Worm (Caenorhabditis elegans) whole organism, L1 larva: ENCODE results near the gene str-230.

Experiments
- F16B12.6 ChIP-seq: fragments of 150-350 bp; optimal IDR thresholded peaks from 2 replicates; lab custom pipeline; 2014; ENCODE audit warnings: missing biosample characterization, missing genetic modification characterization
- Y116A8C.19 ChIP-seq: sonication (generic microtip); optimal IDR thresholded peaks from 2 replicates; lab custom pipeline; 2016; ENCODE audit warnings: missing compliant biosample characterization, missing genetic modification characterization, borderline replicate concordance
- aly-2 ChIP-seq: fragments of 150-350 bp; optimal IDR thresholded peaks from 2 replicates; lab custom pipeline; 2014; ENCODE audit warnings: missing biosample characterization, missing genetic modification characterization
- ama-1 ChIP-seq: fragments of 150-350 bp; optimal IDR thresholded peaks from 2 replicates; lab custom pipeline; 2014
- blmp-1 ChIP-seq: fragments of 150-350 bp; optimal IDR thresholded peaks from 2 replicates; lab custom pipeline; 2014; ENCODE audit warnings: missing biosample characterization, missing genetic modification characterization
- ceh-63 ChIP-seq: fragments of 200-800 bp; sonication (Bioruptor generic); optimal IDR thresholded peaks from 2 replicates; lab custom pipeline; 2018; ENCODE audit warnings: mild to moderate bottlenecking, missing genetic modification characterization, missing compliant biosample characterization
- ceh-8 ChIP-seq: fragments of 200-800 bp; sonication (Bioruptor generic); optimal IDR thresholded peaks from 2 replicates; lab custom pipeline; 2018; ENCODE audit warnings: mild to moderate bottlenecking, missing genetic modification characterization, moderate library complexity, missing compliant biosample characterization
- ceh-88 ChIP-seq: fragments of 200-800 bp; sonication (Bioruptor generic); IDR thresholded peaks from 2 replicates; pipeline ENCODE4 v1.3.6; 2022; ENCODE audit warnings: missing genetic modification characterization, missing compliant biosample characterization
- ceh-90 ChIP-seq: sonication (generic microtip); optimal IDR thresholded peaks from 2 replicates; lab custom pipeline; 2016; ENCODE audit warnings: missing genetic modification characterization, missing compliant biosample characterization
- dpl-1 ChIP-seq, 3 experiments: fragments of 150-350 bp in 2 of 3; sonication (generic microtip) in 1 of 3; optimal IDR thresholded peaks; 2 replicates each; lab custom pipeline; 2014 to 2017; ENCODE audit warnings: missing biosample characterization in 3 of 3, missing genetic modification characterization in 3 of 3, missing genetic modification reagents in 3 of 3
- dsc-1 ChIP-seq: sonication (generic microtip); optimal IDR thresholded peaks from 2 replicates; lab custom pipeline; 2016; ENCODE audit warnings: mild to moderate bottlenecking, missing genetic modification characterization, missing compliant biosample characterization
- efl-1 ChIP-seq, 4 experiments: fragments of 150-350 bp; optimal IDR thresholded peaks in 3 of 4; peaks in 1 of 4; 1 replicate in 1 of 4; 2 replicates in 3 of 4; lab custom pipeline; 2014; ENCODE audit warnings: missing biosample characterization in 2 of 4, missing genetic modification characterization in 2 of 4, missing genetic modification reagents in 2 of 4
- elt-3 ChIP-seq, 6 experiments: fragments of 150-350 bp in 1 of 6; sonication (generic microtip); optimal IDR thresholded peaks; 2 replicates each; lab custom pipeline; 2017 to 2018; ENCODE audit warnings: missing biosample characterization in 6 of 6, missing genetic modification characterization in 6 of 6, inconsistent platforms in 1 of 6
- fkh-8 ChIP-seq: sonication (generic microtip); optimal IDR thresholded peaks from 2 replicates; lab custom pipeline; 2016; ENCODE audit warnings: mild to moderate bottlenecking, missing genetic modification characterization, missing compliant biosample characterization
- fos-1 ChIP-seq: fragments of 150-350 bp; optimal IDR thresholded peaks from 2 replicates; lab custom pipeline; 2014; ENCODE audit warnings: missing biosample characterization, missing genetic modification characterization
- hlh-4 ChIP-seq: sonication (generic microtip); optimal IDR thresholded peaks from 2 replicates; lab custom pipeline; 2016; ENCODE audit warnings: mild to moderate bottlenecking, missing genetic modification characterization, missing compliant biosample characterization
- lin-14 ChIP-seq: fragments of 200-800 bp; sonication (Bioruptor generic); optimal IDR thresholded peaks from 2 replicates; lab custom pipeline; 2018; ENCODE audit warnings: mild to moderate bottlenecking, missing genetic modification characterization, moderate library complexity, missing compliant biosample characterization
- lin-15B ChIP-seq: fragments of 150-350 bp; sonication (generic microtip); optimal IDR thresholded peaks from 3 replicates; lab custom pipeline; 2014; ENCODE audit warnings: missing biosample characterization, missing genetic modification characterization
- lin-35 ChIP-seq, 2 experiments: fragments of 150-350 bp; optimal IDR thresholded peaks; 2 replicates each; lab custom pipeline; 2014; ENCODE audit warnings: missing biosample characterization in 2 of 2, missing genetic modification characterization in 2 of 2, missing genetic modification reagents in 2 of 2
- lir-3 ChIP-seq: sonication (generic microtip); optimal IDR thresholded peaks from 2 replicates; lab custom pipeline; 2016; ENCODE audit warnings: mild to moderate bottlenecking, missing genetic modification characterization, moderate library complexity, missing compliant biosample characterization; ENCODE audit not compliant: poor library complexity
- mdl-1 ChIP-seq, 2 experiments: fragments of 150-350 bp; optimal IDR thresholded peaks; 2 replicates each; lab custom pipeline; 2014 to 2017; ENCODE audit warnings: missing biosample characterization in 2 of 2, missing genetic modification characterization in 2 of 2, inconsistent platforms in 1 of 2
- mep-1 ChIP-seq: fragments of 150-350 bp; optimal IDR thresholded peaks from 2 replicates; lab custom pipeline; 2014; ENCODE audit warnings: missing biosample characterization, missing genetic modification characterization
- nhr-20 ChIP-seq: sonication (generic microtip); optimal IDR thresholded peaks from 2 replicates; lab custom pipeline; 2016; ENCODE audit warnings: mild to moderate bottlenecking, missing genetic modification characterization, missing compliant biosample characterization
- nhr-47 ChIP-seq: sonication (generic microtip); optimal IDR thresholded peaks from 2 replicates; lab custom pipeline; 2016; ENCODE audit warnings: mild to moderate bottlenecking, missing genetic modification characterization, moderate library complexity, missing compliant biosample characterization
- nhr-77 ChIP-seq: fragments of 150-350 bp; optimal IDR thresholded peaks from 2 replicates; lab custom pipeline; 2014; ENCODE audit warnings: missing biosample characterization, missing genetic modification characterization
- nhr-85 ChIP-seq: sonication (generic microtip); peaks from one replicate; lab custom pipeline; 2016; ENCODE audit warnings: missing genetic modification characterization, inconsistent platforms, missing compliant biosample characterization
- nhr-90 ChIP-seq: sonication (generic microtip); optimal IDR thresholded peaks from 2 replicates; lab custom pipeline; 2016; ENCODE audit warnings: mild to moderate bottlenecking, missing genetic modification characterization, missing compliant biosample characterization; ENCODE audit not compliant: poor library complexity
- pag-3 ChIP-seq: sonication (generic microtip); optimal IDR thresholded peaks from 2 replicates; lab custom pipeline; 2017; ENCODE audit warnings: missing genetic modification characterization, mild to moderate bottlenecking, missing compliant biosample characterization, antibody characterized with exemption, borderline replicate concordance; ENCODE audit not compliant: insufficient read depth
- rnt-1 ChIP-seq: sonication (generic microtip); optimal IDR thresholded peaks from 2 replicates; lab custom pipeline; 2016; ENCODE audit warnings: mild to moderate bottlenecking, missing genetic modification characterization, moderate library complexity, missing compliant biosample characterization
- snpc-4 ChIP-seq: fragments of 150-350 bp; optimal IDR thresholded peaks from 2 replicates; lab custom pipeline; 2014; ENCODE audit warnings: missing biosample characterization, missing genetic modification characterization
- swsn-7 ChIP-seq: sonication (generic microtip); optimal IDR thresholded peaks from 2 replicates; lab custom pipeline; 2016; ENCODE audit warnings: missing genetic modification characterization, missing compliant biosample characterization
- tbx-2 ChIP-seq: sonication (generic microtip); optimal IDR thresholded peaks from 2 replicates; lab custom pipeline; 2016; ENCODE audit warnings: missing genetic modification characterization, missing compliant biosample characterization
- unc-86 ChIP-seq: sonication (generic microtip); optimal IDR thresholded peaks from 2 replicates; lab custom pipeline; 2016; ENCODE audit warnings: missing genetic modification characterization, missing compliant biosample characterization
- vab-15 ChIP-seq: sonication (generic microtip); optimal IDR thresholded peaks from 2 replicates; lab custom pipeline; 2017; ENCODE audit warnings: missing genotype, mild to moderate bottlenecking, missing genetic modification characterization, missing compliant biosample characterization
- xbp-1 ChIP-seq: sonication (generic microtip); optimal IDR thresholded peaks from 2 replicates; lab custom pipeline; 2016; ENCODE audit warnings: missing genetic modification characterization, missing compliant biosample characterization
- ztf-11 ChIP-seq, 2 experiments: sonication (generic microtip); optimal IDR thresholded peaks; 2 replicates each; lab custom pipeline; 2016 to 2017; ENCODE audit warnings: missing genetic modification characterization in 2 of 2, missing biosample characterization in 1 of 2, missing compliant biosample characterization in 1 of 2

The str-230 gene

ce11 chrV:14185438-14185837 is 25.2 kb downstream of the str-230 start, which contains the start of the genes trm-1 and ints-2 (continued):
- TF ChIP-seq nhr-47, result peak; percentile 81
- peak; percentile 10 for TF ChIP-seq F16B12.6 (tag; lab: Kevin White, UChicago)
- peak; percentile 57 for TF ChIP-seq nhr-90 (tag; lab: Kevin White, UChicago)
- peak; percentile 48 for TF ChIP-seq fkh-8 (tag; lab: Kevin White, UChicago)
- peak; percentile 86 for TF ChIP-seq lin-15B (tag; lab: Kevin White, UChicago)
- TF ChIP-seq dsc-1 (tag; lab: Kevin White, UChicago), result peak; percentile 71
- TF ChIP-seq tbx-2 (tag; lab: Kevin White, UChicago), result peak; percentile 67
- peak; percentile 68 for TF ChIP-seq nhr-20 (tag; lab: Kevin White, UChicago)
- peak; percentile 64 for TF ChIP-seq xbp-1 (tag; lab: Kevin White, UChicago)
- TF ChIP-seq rnt-1, result peak; percentile 89
- TF ChIP-seq blmp-1, result peak; percentile 61
- TF ChIP-seq Y116A8C.19 (tag; lab: Kevin White, UChicago), result no peak
- TF ChIP-seq ceh-63 (GFP tag; lab: Kevin White, UChicago), result no peak
- TF ChIP-seq mep-1 (tag; lab: Kevin White, UChicago), result peak; percentile 83
- TF ChIP-seq mdl-1 (tag; optimal IDR thresholded peaks at IDR 0.05; lab: Kevin White, UChicago), result peak in 1 of 2 experiments; percentile 28
- peak; percentile 50 for TF ChIP-seq vab-15
- TF ChIP-seq pag-3, result no peak
- TF ChIP-seq ceh-8 (GFP tag; lab: Kevin White, UChicago), result peak; percentile 72
- peak; percentile 40 for TF ChIP-seq lir-3
- TF ChIP-seq nhr-77 (tag; lab: Kevin White, UChicago), result peak; percentile 33
- TF ChIP-seq fos-1 (tag; lab: Kevin White, UChicago), result peak; percentile 25
- TF ChIP-seq ztf-11 (tag; optimal IDR thresholded peaks at IDR 0.05; lab: Kevin White, UChicago), result peak in 1 of 2 experiments; percentile 55
- TF ChIP-seq dpl-1 (GFP tag; optimal IDR thresholded peaks at IDR 0.05; lab: Kevin White, UChicago), result peak; percentile 37 to 76 (median 74)
- TF ChIP-seq, all 84 proteins: peak for 44

- TF ChIP-seq efl-1 (optimal IDR thresholded peaks at IDR 0.05; lab: Kevin White, UChicago), result no peak
- peak in 1 of 2 experiments; percentile 85 for TF ChIP-seq efl-1 (GFP tag; optimal IDR thresholded peaks at IDR 0.05 in 1 of 2; lab: Kevin White, UChicago)
- TF ChIP-seq elt-3 (tag; optimal IDR thresholded peaks at IDR 0.05; lab: Kevin White, UChicago), result no peak
- no peak for TF ChIP-seq hlh-4 (tag; lab: Kevin White, UChicago)
- no peak for TF ChIP-seq ceh-8 (GFP tag; lab: Kevin White, UChicago)
- TF ChIP-seq ceh-90 (tag; lab: Kevin White, UChicago), result no peak
Measured at ce11 chrV:14182860-14183259, 27.8 kb downstream of the str-230 start, which contains the start of gene cest-2.3. cest-2.3 (minus strand) TSS chrV:14182960.

- TF ChIP-seq unc-86 (tag; lab: Kevin White, UChicago) (no peak), ama-1 (lab: Kevin White, UChicago) (no peak), ceh-88 (GFP tag; lab: Robert Waterston, UW) (no peak), aly-2 (tag; lab: Kevin White, UChicago) (no peak)
Measured at ce11 chrV:14179947-14180346, 30.7 kb downstream of the str-230 start, which contains the start of gene ZC376.8. ZC376.8 (plus strand) TSS chrV:14180247.

DNA sequence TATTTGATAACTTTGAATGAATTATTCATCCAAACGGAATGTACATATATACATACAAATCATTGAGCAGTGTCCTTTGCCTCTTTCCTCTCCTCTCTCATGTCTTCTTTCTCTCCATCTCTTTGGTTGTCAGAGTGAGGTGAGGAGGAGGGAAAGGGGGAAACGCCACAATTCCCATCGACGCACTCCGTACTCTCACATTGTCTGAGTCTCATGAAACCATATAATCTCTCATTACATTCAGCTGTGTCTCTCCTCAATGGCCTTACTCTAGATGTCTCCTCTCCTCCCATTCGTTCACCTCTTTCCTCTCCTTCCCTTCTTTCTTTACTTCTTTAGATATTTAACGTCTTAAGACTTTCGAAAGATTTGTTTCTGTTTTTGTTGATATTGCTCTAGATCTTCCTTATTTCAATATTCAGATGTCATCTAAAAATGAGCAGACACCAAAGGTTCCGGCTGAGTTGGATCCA is 33.0 kb downstream of the str-230 start, which contains the start of gene ceh-74:
ceh-74 (plus strand) TSS at position 423 of the 473 bp plus-strand sequence.
- TF ChIP-seq lin-14 (GFP tag; lab: Kevin White, UChicago), result peak; percentile 61
- TF ChIP-seq mep-1 (tag; lab: Kevin White, UChicago), result peak; percentile 42
- peak in 1 of 2 experiments; percentile 31 for TF ChIP-seq lin-35 (GFP tag; optimal IDR thresholded peaks at IDR 0.05; lab: Kevin White, UChicago)
- TF ChIP-seq swsn-7, result peak; percentile 12
- no peak for TF ChIP-seq snpc-4 (tag; lab: Kevin White, UChicago)
- no peak for TF ChIP-seq dsc-1 (tag; lab: Kevin White, UChicago)
- peak; percentile 28 for TF ChIP-seq nhr-85 (tag; lab: Kevin White, UChicago)
- peak; percentile 36 to 44 for TF ChIP-seq efl-1 (optimal IDR thresholded peaks at IDR 0.05; lab: Kevin White, UChicago)
- TF ChIP-seq efl-1 (GFP tag; optimal IDR thresholded peaks at IDR 0.05 in 1 of 2; lab: Kevin White, UChicago), result no peak
- TF ChIP-seq unc-86 (tag; lab: Kevin White, UChicago), result peak; percentile 16
- TF ChIP-seq, all 84 proteins: peak for 7
